Worm (Caenorhabditis elegans) whole organism, L4/young adult: ENCODE data around the gene col-71.
"Not testable (repeated sequence)": the region's sequence is repeated elsewhere in the genome, so short reads cannot be mapped to it uniquely, and the experiment has no call there.

Source experiments
- W03F9.2 ChIP-seq: fragments of 150-350 bp; optimal IDR thresholded peaks from 2 replicates; lab custom pipeline; 2014; ENCODE audit warnings: missing biosample characterization, missing genetic modification characterization
- dao-5 ChIP-seq: sonication (generic microtip); optimal IDR thresholded peaks from 2 replicates; lab custom pipeline; 2016; ENCODE audit warnings: missing genotype, missing genetic modification characterization, moderate library complexity, missing compliant biosample characterization
- him-1 ChIP-seq: sonication (generic microtip); optimal IDR thresholded peaks from 2 replicates; lab custom pipeline; 2016; ENCODE audit warnings: missing genotype, missing genetic modification reagents, missing genetic modification characterization, missing compliant biosample characterization

Gene col-71

DNA sequence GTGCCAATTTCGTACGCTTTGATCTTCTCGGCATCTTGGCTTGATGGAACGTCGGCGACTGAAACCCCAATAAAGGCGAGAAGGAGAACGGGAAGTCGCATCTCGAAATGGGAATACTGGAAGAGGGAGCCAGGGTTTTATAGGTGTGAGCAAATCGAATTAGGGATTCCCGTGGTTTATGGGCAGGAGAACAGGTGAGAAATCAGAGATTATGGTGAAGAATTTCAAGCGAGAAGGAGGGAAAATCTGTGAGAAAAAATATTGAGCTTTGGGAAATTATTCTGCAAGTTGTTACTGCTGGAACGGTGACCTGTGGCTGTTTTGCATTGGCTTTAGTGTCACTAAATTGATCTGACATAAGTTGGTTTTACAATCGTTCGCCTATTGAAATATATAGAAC is 30.8 kb downstream of the col-71 start, which contains the start of gene Y49F6B.13:
Gene Y49F6B.13, minus strand, starts transcription at position 101 of the 400 bp plus-strand sequence.
- TF ChIP-seq W03F9.2 (no peak), dao-5 (tag; lab: Kevin White, UChicago) (no peak), him-1 (tag; lab: Kevin White, UChicago) (no peak)

DNA sequence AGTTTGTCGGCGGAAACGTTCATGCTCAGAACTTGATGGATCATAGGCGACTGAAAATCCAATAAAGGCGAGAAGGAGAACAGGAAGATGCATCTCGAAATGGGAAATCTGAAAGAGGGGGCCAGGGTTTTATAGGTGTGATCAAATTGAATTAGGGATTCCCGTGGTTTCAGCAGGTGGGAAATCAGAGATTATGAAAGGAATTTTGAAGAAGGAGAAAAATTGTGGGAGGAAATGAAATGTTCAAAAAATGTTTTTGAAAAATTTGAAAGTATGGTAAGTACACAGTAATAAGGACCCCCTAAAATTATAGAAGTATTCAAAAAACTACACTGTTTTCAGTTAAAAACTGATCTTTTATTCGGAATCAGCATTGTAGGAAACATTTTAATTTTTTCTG is 31.8 kb downstream of the col-71 start, which contains the start of gene Y49F6B.20:
Gene Y49F6B.20, minus strand, starts transcription at position 101 of the 400 bp plus-strand sequence.
- TF ChIP-seq dao-5 (tag; lab: Kevin White, UChicago) (no peak), W03F9.2 (no peak), him-1 (tag; lab: Kevin White, UChicago) (no peak)

DNA sequence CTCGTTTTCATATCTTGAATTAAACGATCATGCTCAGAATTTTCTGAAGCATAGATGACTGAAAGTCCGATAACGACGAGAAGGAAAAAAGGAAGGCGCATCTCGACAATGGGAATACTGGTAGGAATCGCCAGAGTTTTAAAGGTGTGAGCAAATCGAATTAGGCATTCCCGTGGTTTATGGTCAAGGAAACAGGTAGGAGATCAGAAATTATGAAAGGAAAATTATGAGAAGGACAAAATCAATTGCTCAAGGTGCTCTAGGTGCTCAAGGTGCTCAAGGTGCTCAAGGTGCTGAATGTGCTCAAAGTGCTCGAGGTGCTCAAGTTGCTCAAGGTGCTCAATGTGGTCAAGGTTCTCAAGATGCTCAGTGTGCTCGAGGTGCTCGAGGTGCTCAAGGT is 37.8 kb downstream of the col-71 start, which contains the start of gene C16C8.10:
Gene C16C8.10, minus strand, starts transcription at position 101 of the 400 bp plus-strand sequence.
- TF ChIP-seq W03F9.2; dao-5 (tag; lab: Kevin White, UChicago); him-1 (tag; lab: Kevin White, UChicago): not testable (repeated sequence)

- TF ChIP-seq dao-5 (tag; lab: Kevin White, UChicago) (no peak), W03F9.2 (no peak), him-1 (tag; lab: Kevin White, UChicago) (no peak)
Observed at ce11 chrII:3463097-3463496, 39.3 kb downstream of the col-71 start, which contains the start of gene C16C8.9. C16C8.9 (minus strand) TSS chrII:3463197.

ce11 chrII:3461586-3461985 is 40.8 kb downstream of the col-71 start, which contains the start of gene C16C8.8:
C16C8.8 (minus strand) TSS chrII:3461686.
- no peak for TF ChIP-seq him-1 (tag; lab: Kevin White, UChicago)
- no peak for TF ChIP-seq dao-5 (tag; lab: Kevin White, UChicago)
- no peak for TF ChIP-seq W03F9.2

ce11 chrII:3460048-3460447 is 42.3 kb downstream of the col-71 start, which contains the start of gene C16C8.7:
C16C8.7 (minus strand) TSS chrII:3460148.
- TF ChIP-seq him-1 (tag; lab: Kevin White, UChicago) (no peak), W03F9.2 (no peak), dao-5 (tag; lab: Kevin White, UChicago) (no peak)

DNA sequence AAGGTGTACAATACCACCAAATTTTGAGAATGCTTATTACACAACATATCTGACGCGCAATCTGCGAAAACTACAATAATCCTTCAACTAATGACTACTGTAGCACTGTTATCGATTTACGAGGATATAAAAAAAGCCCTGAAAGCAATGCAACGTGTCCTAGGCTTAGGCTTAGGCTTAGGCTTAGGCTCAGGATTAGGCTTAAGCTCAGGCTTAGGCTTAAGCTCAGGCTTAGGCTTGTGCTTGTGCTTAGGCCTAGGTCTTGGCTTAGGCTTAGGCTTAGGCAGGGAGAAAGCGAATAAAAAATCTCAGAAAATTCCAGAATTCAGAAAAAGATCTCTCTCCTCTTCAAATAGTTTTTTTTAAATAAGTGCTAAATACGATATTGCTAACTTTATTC is 43.2 kb downstream of the col-71 start:
- TF ChIP-seq dao-5 (tag; lab: Kevin White, UChicago) (no peak), him-1 (tag; lab: Kevin White, UChicago) (no peak), W03F9.2 (no peak)

ce11 chrII:3458209-3458608 is 44.2 kb downstream of the col-71 start, which contains the start of the genes C16C8.26 and C16C8.19:
C16C8.26 (minus strand) TSS chrII:3458309.
C16C8.19 (plus strand) TSS chrII:3458487.
- TF ChIP-seq dao-5 (tag; lab: Kevin White, UChicago), result no peak
- no peak for TF ChIP-seq W03F9.2
- no peak for TF ChIP-seq him-1 (tag; lab: Kevin White, UChicago)

DNA sequence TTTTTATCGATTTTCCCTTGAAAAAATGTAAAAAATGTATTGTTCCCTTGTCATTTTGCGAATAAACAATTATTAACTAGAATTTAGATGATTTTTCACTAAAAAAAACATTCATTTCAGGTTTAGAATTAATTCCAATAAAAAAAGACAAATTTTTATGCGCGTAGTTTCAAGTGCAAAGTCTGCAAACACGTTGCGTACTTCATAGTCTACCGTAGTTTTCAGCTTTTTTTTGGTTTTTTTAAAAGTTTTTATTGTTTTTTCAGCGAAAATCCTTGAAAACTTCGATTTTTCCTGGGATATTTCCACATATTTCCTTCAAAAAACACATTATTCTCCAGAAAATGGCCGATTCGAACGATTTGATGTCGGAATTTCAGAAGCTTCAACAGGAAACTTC is 48.8 kb downstream of the col-71 start, which contains the start of gene C16C8.11:
Gene C16C8.11, plus strand, starts transcription at position 188 of the 400 bp plus-strand sequence.
- no peak for TF ChIP-seq him-1 (tag; lab: Kevin White, UChicago)
- no peak for TF ChIP-seq dao-5 (tag; lab: Kevin White, UChicago)
- no peak for TF ChIP-seq W03F9.2

- no peak for TF ChIP-seq dao-5 (tag; lab: Kevin White, UChicago)
- TF ChIP-seq W03F9.2, result no peak
- no peak for TF ChIP-seq him-1 (tag; lab: Kevin White, UChicago)
Observed at ce11 chrII:3452421-3452820, 49.9 kb downstream of the col-71 start, which contains the start of gene C16C8.12. C16C8.12 (plus strand) TSS chrII:3452721.
